Worm (Caenorhabditis elegans): ENCODE measurements around the gene arrd-2.

arrd-2 gene

ce11 chrII:9385241-9385640 is 22.3 kb upstream of the arrd-2 start, which contains the start of gene C06C3.7:
TSS of gene C06C3.7 (plus strand) at chrII:9385541.
- no peak for TF ChIP-seq ceh-14 (tag; optimal IDR thresholded peaks at IDR 0.05)
- TF ChIP-seq tbx-2 (tag; optimal IDR thresholded peaks at IDR 0.05): no peak
- TF ChIP-seq ceh-24 (tag; optimal IDR thresholded peaks at IDR 0.05): no peak
- TF ChIP-seq ceh-22 (tag; optimal IDR thresholded peaks at IDR 0.05): no peak
- TF ChIP-seq ceh-34 (tag; optimal IDR thresholded peaks at IDR 0.05): no peak
- no peak for TF ChIP-seq hlh-13 (GFP tag; optimal IDR thresholded peaks at IDR 0.05)
- no peak for TF ChIP-seq hlh-30 (tag; optimal IDR thresholded peaks at IDR 0.05; ENCODE audit: insufficient read depth)
- TF ChIP-seq fkh-10 (GFP tag; optimal IDR thresholded peaks at IDR 0.05): no peak
- no peak for TF ChIP-seq dmd-4 (tag; optimal IDR thresholded peaks at IDR 0.05; ENCODE audit: borderline replicate concordance)
- TF ChIP-seq unc-55 (GFP tag; optimal IDR thresholded peaks at IDR 0.05): no peak
- no peak for TF ChIP-seq ceh-31 (tag; optimal IDR thresholded peaks at IDR 0.05)
- TF ChIP-seq ceh-30 (tag; optimal IDR thresholded peaks at IDR 0.05): no peak
- no peak for TF ChIP-seq ama-1 (optimal IDR thresholded peaks at IDR 0.05)
- no peak for TF ChIP-seq K02D7.2 (tag; optimal IDR thresholded peaks at IDR 0.05)
- no peak for TF ChIP-seq pros-1 (tag; optimal IDR thresholded peaks at IDR 0.05)
- TF ChIP-seq unc-3 (GFP tag; conservative IDR thresholded peaks at IDR 0.05): no peak
- no peak for TF ChIP-seq unc-3 (tag; optimal IDR thresholded peaks at IDR 0.05)
- no peak for TF ChIP-seq ceh-19 (GFP tag; optimal IDR thresholded peaks at IDR 0.05)

- TF ChIP-seq F13H6.1 (tag; optimal IDR thresholded peaks at IDR 0.05) (no peak), ceh-18 (tag; optimal IDR thresholded peaks at IDR 0.05) (no peak), K09A11.1 (tag; optimal IDR thresholded peaks at IDR 0.05; ENCODE audit: insufficient read depth) (no peak), ceh-31 (tag; optimal IDR thresholded peaks at IDR 0.05) (no peak), nhr-11 (tag; optimal IDR thresholded peaks at IDR 0.05) (no peak), ztf-16 (tag; optimal IDR thresholded peaks at IDR 0.05) (no peak), pros-1 (tag; optimal IDR thresholded peaks at IDR 0.05) (no peak), C38D4.7 (GFP tag; optimal IDR thresholded peaks at IDR 0.05) (no peak), ceh-24 (tag; optimal IDR thresholded peaks at IDR 0.05) (no peak), fkh-6 (tag; optimal IDR thresholded peaks at IDR 0.05) (no peak), rnt-1 (tag; optimal IDR thresholded peaks at IDR 0.05) (no peak), gmeb-2 (tag; optimal IDR thresholded peaks at IDR 0.05) (no peak), K02D7.2 (tag; optimal IDR thresholded peaks at IDR 0.05) (no peak), pat-9 (tag; optimal IDR thresholded peaks at IDR 0.05) (no peak)
Observed at ce11 chrII:9392724-9393123, 14.8 kb upstream of the arrd-2 start, which contains the start of gene lido-17. TSS of gene lido-17 (minus strand) at chrII:9392824.

- TF ChIP-seq ceh-19 (GFP tag; optimal IDR thresholded peaks at IDR 0.05): no peak
- TF ChIP-seq ceh-30 (tag; optimal IDR thresholded peaks at IDR 0.05): no peak
- TF ChIP-seq unc-55 (GFP tag; optimal IDR thresholded peaks at IDR 0.05): no peak
- no peak for TF ChIP-seq ztf-16 (tag; optimal IDR thresholded peaks at IDR 0.05)
- TF ChIP-seq lin-11 (tag; optimal IDR thresholded peaks at IDR 0.05): no peak
- no peak for TF ChIP-seq elt-4 (tag; optimal IDR thresholded peaks at IDR 0.05)
- TF ChIP-seq npax-4 (tag; optimal IDR thresholded peaks at IDR 0.05): no peak
- TF ChIP-seq nfya-1 (tag; optimal IDR thresholded peaks at IDR 0.05): no peak
- no peak for TF ChIP-seq odd-2 (tag; optimal IDR thresholded peaks at IDR 0.05)
- TF ChIP-seq tbx-2 (tag; optimal IDR thresholded peaks at IDR 0.05): no peak
- TF ChIP-seq ttx-3 (tag; optimal IDR thresholded peaks at IDR 0.05): no peak
- TF ChIP-seq ceh-22 (tag; optimal IDR thresholded peaks at IDR 0.05): no peak
- TF ChIP-seq tbx-7 (tag; optimal IDR thresholded peaks at IDR 0.05): no peak
- no peak for TF ChIP-seq T23F11.4 (GFP tag; optimal IDR thresholded peaks at IDR 0.05)
- TF ChIP-seq ceh-34 (tag; optimal IDR thresholded peaks at IDR 0.05): no peak
Observed at ce11 chrII:9397496-9397895, 10.1 kb upstream of the arrd-2 start, which contains the start of gene Y51B9A.9. TSS of gene Y51B9A.9 (minus strand) at chrII:9397596.

ce11 chrII:9398370-9398901 is 9.1 kb upstream of the arrd-2 start, which contains the start of the genes Y51B9A.14 and Y51B9A.8:
TSS of gene Y51B9A.14 (minus strand) at chrII:9398470.
TSS of gene Y51B9A.8 (plus strand) at chrII:9398851.
- no peak for TF ChIP-seq dmd-4 (tag; optimal IDR thresholded peaks at IDR 0.05; ENCODE audit: borderline replicate concordance)
- no peak for TF ChIP-seq ceh-45 (GFP tag; IDR thresholded peaks at IDR 0.05)
- TF ChIP-seq ets-4 (tag; optimal IDR thresholded peaks at IDR 0.05): no peak
- no peak for TF ChIP-seq ceh-22 (tag; optimal IDR thresholded peaks at IDR 0.05)
- TF ChIP-seq pha-2 (tag; optimal IDR thresholded peaks at IDR 0.05): no peak
- TF ChIP-seq ama-1 (optimal IDR thresholded peaks at IDR 0.05): no peak
- no peak for TF ChIP-seq elt-4 (tag; optimal IDR thresholded peaks at IDR 0.05)
- no peak for TF ChIP-seq Y22D7AL.16 (tag; optimal IDR thresholded peaks at IDR 0.05)
- TF ChIP-seq hlh-30 (tag; optimal IDR thresholded peaks at IDR 0.05; ENCODE audit: insufficient read depth): no peak
- TF ChIP-seq ceh-9 (tag; optimal IDR thresholded peaks at IDR 0.05): no peak
